Worm (Caenorhabditis elegans) whole organism, late embryonic: ENCODE results near the gene nhr-286.
"Not testable (repeated sequence)": the region's sequence is repeated elsewhere in the genome, so short reads cannot be mapped to it uniquely, and the experiment has no call there.

Experiments
- C08G9.2 ChIP-seq: sonication (generic microtip); optimal IDR thresholded peaks from 2 replicates; lab custom pipeline; 2016; ENCODE audit warnings: mild to moderate bottlenecking, missing genetic modification characterization, moderate library complexity, missing compliant biosample characterization
- F13H6.1 ChIP-seq: sonication (generic microtip); optimal IDR thresholded peaks from 2 replicates; lab custom pipeline; 2016; ENCODE audit warnings: missing genetic modification characterization, missing compliant biosample characterization
- K09A11.1 ChIP-seq: sonication (generic microtip); optimal IDR thresholded peaks from 2 replicates; lab custom pipeline; 2017; ENCODE audit warnings: antibody characterized with exemption, mild to moderate bottlenecking, missing genetic modification characterization, missing compliant biosample characterization; ENCODE audit not compliant: insufficient read depth
- ahr-1 ChIP-seq: sonication (generic microtip); optimal IDR thresholded peaks from 2 replicates; lab custom pipeline; 2016; ENCODE audit warnings: missing genetic modification characterization, missing compliant biosample characterization
- ceh-18 ChIP-seq: sonication (generic microtip); optimal IDR thresholded peaks from 2 replicates; lab custom pipeline; 2016; ENCODE audit warnings: missing genetic modification characterization, missing compliant biosample characterization
- ceh-22 ChIP-seq: sonication (generic microtip); optimal IDR thresholded peaks from 2 replicates; lab custom pipeline; 2017; ENCODE audit warnings: missing biosample characterization, missing genetic modification characterization
- ceh-30 ChIP-seq: fragments of 150-350 bp; optimal IDR thresholded peaks from 2 replicates; lab custom pipeline; 2014; ENCODE audit warnings: missing biosample characterization, missing genetic modification characterization
- ceh-31 ChIP-seq: sonication (generic microtip); optimal IDR thresholded peaks from 2 replicates; lab custom pipeline; 2016; ENCODE audit warnings: missing genetic modification characterization, missing compliant biosample characterization
- ceh-34 ChIP-seq: sonication (generic microtip); optimal IDR thresholded peaks from 2 replicates; lab custom pipeline; 2016; ENCODE audit warnings: mild to moderate bottlenecking, missing genetic modification characterization, missing compliant biosample characterization
- ceh-45 ChIP-seq: fragments of 200-800 bp; sonication (Bioruptor generic); IDR thresholded peaks from 2 replicates; pipeline ENCODE4 v1.3.6; 2022; ENCODE audit warnings: missing genetic modification reagents, missing genetic modification characterization, missing compliant biosample characterization
- ceh-6 ChIP-seq: fragments of 200-800 bp; sonication (Bioruptor generic); optimal IDR thresholded peaks from 2 replicates; lab custom pipeline; 2018; ENCODE audit warnings: mild to moderate bottlenecking, missing genetic modification characterization, missing compliant biosample characterization
- ceh-9 ChIP-seq: sonication (generic microtip); optimal IDR thresholded peaks from 2 replicates; lab custom pipeline; 2016; ENCODE audit warnings: mild to moderate bottlenecking, missing genetic modification characterization, inconsistent platforms, missing compliant biosample characterization
- che-1 ChIP-seq: sonication (generic microtip); optimal IDR thresholded peaks from 2 replicates; lab custom pipeline; 2016; ENCODE audit warnings: mild to moderate bottlenecking, missing genetic modification characterization, missing compliant biosample characterization
- dve-1 ChIP-seq: sonication (generic microtip); optimal IDR thresholded peaks from 2 replicates; lab custom pipeline; 2017; ENCODE audit warnings: antibody characterized with exemption, mild to moderate bottlenecking, missing genetic modification characterization, missing compliant biosample characterization
- elt-2 ChIP-seq: sonication (generic microtip); optimal IDR thresholded peaks from 2 replicates; lab custom pipeline; 2016; ENCODE audit warnings: missing genetic modification reagents, missing genetic modification characterization, missing compliant biosample characterization
- elt-4 ChIP-seq: sonication (generic microtip); optimal IDR thresholded peaks from 2 replicates; lab custom pipeline; 2016; ENCODE audit warnings: missing genetic modification characterization, missing compliant biosample characterization
- ets-4 ChIP-seq: sonication (generic microtip); optimal IDR thresholded peaks from 2 replicates; lab custom pipeline; 2016; ENCODE audit warnings: missing genetic modification characterization, missing compliant biosample characterization
- fkh-10 ChIP-seq: fragments of 150-350 bp; optimal IDR thresholded peaks from 2 replicates; lab custom pipeline; 2014; ENCODE audit warnings: missing biosample characterization, missing genetic modification reagents, missing genetic modification characterization
- fkh-6 ChIP-seq: sonication (generic microtip); optimal IDR thresholded peaks from 2 replicates; lab custom pipeline; 2016; ENCODE audit warnings: missing genetic modification characterization, missing compliant biosample characterization
- hlh-15 ChIP-seq: sonication (generic microtip); optimal IDR thresholded peaks from 2 replicates; lab custom pipeline; 2016; ENCODE audit warnings: missing genetic modification characterization, missing compliant biosample characterization
- hlh-30 ChIP-seq: sonication (generic microtip); optimal IDR thresholded peaks from 2 replicates; lab custom pipeline; 2017; ENCODE audit warnings: antibody characterized with exemption, missing genetic modification characterization, missing compliant biosample characterization; ENCODE audit not compliant: insufficient read depth
- hlh-6 ChIP-seq: sonication (generic microtip); optimal IDR thresholded peaks from 2 replicates; lab custom pipeline; 2016; ENCODE audit warnings: missing genotype, missing genetic modification characterization, missing compliant biosample characterization
- hlh-8 ChIP-seq: sonication (generic microtip); optimal IDR thresholded peaks from 2 replicates; lab custom pipeline; 2016; ENCODE audit warnings: missing genotype, missing genetic modification characterization, missing compliant biosample characterization
- lim-6 ChIP-seq: sonication (generic microtip); optimal IDR thresholded peaks from 2 replicates; lab custom pipeline; 2016; ENCODE audit warnings: missing genetic modification characterization, missing compliant biosample characterization
- lin-11 ChIP-seq: fragments of 200-800 bp; sonication (Bioruptor generic); optimal IDR thresholded peaks from 2 replicates; lab custom pipeline; 2018; ENCODE audit warnings: mild to moderate bottlenecking, missing genetic modification characterization, missing compliant biosample characterization
- mec-3 ChIP-seq: sonication (generic microtip); optimal IDR thresholded peaks from 2 replicates; lab custom pipeline; 2016; ENCODE audit warnings: borderline replicate concordance, missing genetic modification characterization, missing compliant biosample characterization
- npax-4 ChIP-seq: sonication (generic microtip); optimal IDR thresholded peaks from 2 replicates; lab custom pipeline; 2016; ENCODE audit warnings: missing genetic modification characterization, missing compliant biosample characterization
- odd-2 ChIP-seq: sonication (generic microtip); optimal IDR thresholded peaks from 2 replicates; lab custom pipeline; 2017; ENCODE audit warnings: antibody characterized with exemption, mild to moderate bottlenecking, missing genetic modification characterization, missing compliant biosample characterization
- pag-3 ChIP-seq: sonication (generic microtip); optimal IDR thresholded peaks from 2 replicates; lab custom pipeline; 2016; ENCODE audit warnings: missing compliant biosample characterization, missing genetic modification characterization, borderline replicate concordance
- pat-9 ChIP-seq: fragments of 200-800 bp; sonication (Bioruptor generic); optimal IDR thresholded peaks from 2 replicates; lab custom pipeline; 2018; ENCODE audit warnings: mild to moderate bottlenecking, missing genetic modification characterization, moderate library complexity, missing compliant biosample characterization
- pax-1 ChIP-seq: fragments of 150-350 bp; optimal IDR thresholded peaks from 2 replicates; lab custom pipeline; 2014; ENCODE audit warnings: missing biosample characterization, missing genetic modification characterization
- pqm-1 ChIP-seq: sonication (generic microtip); optimal IDR thresholded peaks from 2 replicates; lab custom pipeline; 2016; ENCODE audit warnings: missing genetic modification characterization, missing compliant biosample characterization
- sdc-2 ChIP-seq: sonication (generic microtip); optimal IDR thresholded peaks from 2 replicates; lab custom pipeline; 2016; ENCODE audit warnings: missing genotype, missing genetic modification characterization, missing compliant biosample characterization
- sox-4 ChIP-seq: sonication (generic microtip); optimal IDR thresholded peaks from 2 replicates; lab custom pipeline; 2017; ENCODE audit warnings: mild to moderate bottlenecking, missing genetic modification characterization, inconsistent platforms, missing compliant biosample characterization
- syd-9 ChIP-seq: sonication (generic microtip); optimal IDR thresholded peaks from 2 replicates; lab custom pipeline; 2016; ENCODE audit warnings: mild to moderate bottlenecking, missing genetic modification characterization, moderate library complexity, missing compliant biosample characterization
- tbx-2 ChIP-seq: sonication (generic microtip); optimal IDR thresholded peaks from 2 replicates; lab custom pipeline; 2016; ENCODE audit warnings: missing genetic modification characterization, missing compliant biosample characterization
- ttx-3 ChIP-seq: sonication (generic microtip); optimal IDR thresholded peaks from 2 replicates; lab custom pipeline; 2016; ENCODE audit warnings: missing genetic modification reagents, missing genetic modification characterization, missing compliant biosample characterization
- unc-42 ChIP-seq: sonication (generic microtip); optimal IDR thresholded peaks from 2 replicates; lab custom pipeline; 2016; ENCODE audit warnings: missing genotype, missing genetic modification characterization, missing compliant biosample characterization
- ztf-16 ChIP-seq: sonication (generic microtip); optimal IDR thresholded peaks from 2 replicates; lab custom pipeline; 2017; ENCODE audit warnings: missing genetic modification characterization, missing compliant biosample characterization

Gene nhr-286

ce11 chrV:7059350-7059749, 32.1 kb downstream of the nhr-286 start, which contains the start of gene mdt-6:
Gene mdt-6, minus strand, starts transcription at chrV:7059624.
- no peak for TF ChIP-seq fkh-6
- TF ChIP-seq ceh-6: no peak
- no peak for TF ChIP-seq ttx-3 (tag; lab: Kevin White, UChicago)
- TF ChIP-seq lim-6: no peak
- TF ChIP-seq sdc-2 (tag; lab: Kevin White, UChicago): no peak
- TF ChIP-seq K09A11.1: no peak
- TF ChIP-seq ceh-22 (tag; lab: Kevin White, UChicago): no peak
- no peak for TF ChIP-seq lin-11 (tag; lab: Kevin White, UChicago)
- no peak for TF ChIP-seq ceh-45
- no peak for TF ChIP-seq che-1 (tag; lab: Kevin White, UChicago)
- TF ChIP-seq npax-4 (tag; lab: Kevin White, UChicago): no peak
- no peak for TF ChIP-seq ceh-9 (tag; lab: Kevin White, UChicago)
- TF ChIP-seq ceh-34 (tag; lab: Kevin White, UChicago): no peak
- TF ChIP-seq pag-3 (tag; lab: Kevin White, UChicago): no peak
- TF ChIP-seq ceh-18 (tag; lab: Kevin White, UChicago): no peak
- TF ChIP-seq hlh-30 (tag; lab: Kevin White, UChicago): no peak

ce11 chrV:7057795-7058194, 33.6 kb downstream of the nhr-286 start, which contains the start of gene Y57E12AL.2:
Gene Y57E12AL.2, plus strand, starts transcription at chrV:7058095.
- not testable (repeated sequence) for TF ChIP-seq ceh-9, ztf-16, hlh-30 (tag; lab: Kevin White, UChicago)

ce11 chrV:7054598-7054997, 36.8 kb downstream of the nhr-286 start, which contains the start of gene spig-8:
Gene spig-8, plus strand, starts transcription at chrV:7054898.
- TF ChIP-seq pqm-1 (tag; lab: Kevin White, UChicago) (no peak), pat-9 (tag; lab: Kevin White, UChicago) (no peak), sox-4 (no peak), hlh-6 (tag; lab: Kevin White, UChicago) (no peak), npax-4 (tag; lab: Kevin White, UChicago) (no peak), hlh-8 (no peak), ets-4 (tag; lab: Kevin White, UChicago) (no peak), hlh-15 (no peak), syd-9 (tag; lab: Kevin White, UChicago) (no peak), ceh-22 (tag; lab: Kevin White, UChicago) (no peak), unc-42 (tag; lab: Kevin White, UChicago) (no peak), C08G9.2 (no peak), K09A11.1 (no peak)

ce11 chrV:7053100-7053499, 38.3 kb downstream of the nhr-286 start, which contains the start of gene txt-17:
Gene txt-17, minus strand, starts transcription at chrV:7053200.
- no peak for TF ChIP-seq syd-9 (tag; lab: Kevin White, UChicago)
- no peak for TF ChIP-seq ceh-31 (tag; lab: Kevin White, UChicago)
- TF ChIP-seq elt-4 (tag; lab: Kevin White, UChicago): no peak
- no peak for TF ChIP-seq sdc-2 (tag; lab: Kevin White, UChicago)
- no peak for TF ChIP-seq hlh-6 (tag; lab: Kevin White, UChicago)
- no peak for TF ChIP-seq hlh-30 (tag; lab: Kevin White, UChicago)
- no peak for TF ChIP-seq pat-9 (tag; lab: Kevin White, UChicago)
- TF ChIP-seq hlh-15: no peak
- TF ChIP-seq, all 69 proteins: peak for 0

ce11 chrV:7051133-7051765, 40.2 kb downstream of the nhr-286 start, which contains the start of the genes tofu-2 and spig-1:
Gene tofu-2, minus strand, starts transcription at chrV:7051248.
Gene spig-1, plus strand, starts transcription at chrV:7051715.
- TF ChIP-seq elt-4 (tag; lab: Kevin White, UChicago): no peak
- TF ChIP-seq elt-2: no peak
- no peak for TF ChIP-seq dve-1 (tag; lab: Kevin White, UChicago)
- no peak for TF ChIP-seq odd-2 (tag; lab: Kevin White, UChicago)
- TF ChIP-seq mec-3 (tag; lab: Kevin White, UChicago): no peak
- TF ChIP-seq lin-11 (tag; lab: Kevin White, UChicago): no peak
- TF ChIP-seq F13H6.1 (tag; lab: Kevin White, UChicago): no peak
- TF ChIP-seq ahr-1 (tag; lab: Kevin White, UChicago): no peak
- TF ChIP-seq fkh-10 (GFP tag; lab: Kevin White, UChicago): no peak
- TF ChIP-seq ceh-34 (tag; lab: Kevin White, UChicago): no peak
- no peak for TF ChIP-seq ceh-45
- TF ChIP-seq pat-9 (tag; lab: Kevin White, UChicago): no peak
- no peak for TF ChIP-seq K09A11.1
- TF ChIP-seq ceh-30: no peak
- no peak for TF ChIP-seq pax-1 (tag; lab: Kevin White, UChicago)
- no peak for TF ChIP-seq tbx-2 (tag; lab: Kevin White, UChicago)
